Worm (Caenorhabditis elegans) whole organism, young adult: Measurements from ENCODE around the gene ebp-2.

ENCODE experiments used
- B0019.2 ChIP-seq: fragments of 200-800 bp; sonication (Bioruptor generic); conservative IDR thresholded peaks from 2 replicates; pipeline ENCODE4 v1.3.6; 2022; ENCODE audit warnings: missing genetic modification reagents, missing genetic modification characterization, missing compliant biosample characterization
- B0035.1 ChIP-seq: sonication (generic microtip); optimal IDR thresholded peaks from 2 replicates; lab custom pipeline; 2016; ENCODE audit warnings: missing genetic modification characterization, mild to moderate bottlenecking, missing compliant biosample characterization, missing genotype, missing genetic modification reagents
- C06A6.2 ChIP-seq: fragments of 200-800 bp; sonication (Bioruptor generic); conservative IDR thresholded peaks from 2 replicates; pipeline ENCODE4 v1.3.6; 2022; ENCODE audit warnings: missing genetic modification characterization, missing compliant biosample characterization
- C17E4.6 ChIP-seq: fragments of 200-800 bp; sonication (Bioruptor generic); IDR thresholded peaks from 2 replicates; pipeline ENCODE4 v1.3.6; 2022; ENCODE audit warnings: missing genetic modification reagents, missing genetic modification characterization, missing compliant biosample characterization
- D2030.7 ChIP-seq: fragments of 200-800 bp; sonication (Bioruptor generic); IDR thresholded peaks from 2 replicates; pipeline ENCODE4 v1.3.6; 2022; ENCODE audit warnings: missing genetic modification reagents, missing genetic modification characterization, missing compliant biosample characterization
- F10E7.11 ChIP-seq: sonication (generic microtip); optimal IDR thresholded peaks from 2 replicates; lab custom pipeline; 2017; ENCODE audit warnings: mild to moderate bottlenecking, missing genetic modification characterization, moderate library complexity, missing compliant biosample characterization
- F23B12.7 ChIP-seq: sonication (generic microtip); optimal IDR thresholded peaks from 2 replicates; lab custom pipeline; 2017; ENCODE audit warnings: missing genetic modification characterization, mild to moderate bottlenecking, missing compliant biosample characterization, antibody characterized with exemption, moderate library complexity; ENCODE audit not compliant: insufficient read depth
- F39B2.1 ChIP-seq: fragments of 200-800 bp; sonication (Bioruptor generic); IDR thresholded peaks from 2 replicates; pipeline ENCODE4 v1.3.6; 2022; ENCODE audit warnings: missing genetic modification reagents, missing genetic modification characterization, missing compliant biosample characterization
- F49E8.2 ChIP-seq: sonication (generic microtip); optimal IDR thresholded peaks from 3 replicates; lab custom pipeline; 2017; ENCODE audit warnings: missing genetic modification characterization, mild to moderate bottlenecking, missing compliant biosample characterization, antibody characterized with exemption, moderate library complexity; ENCODE audit not compliant: insufficient read depth
- F52B5.7 ChIP-seq: sonication (generic microtip); optimal IDR thresholded peaks from 2 replicates; lab custom pipeline; 2016; ENCODE audit warnings: mild to moderate bottlenecking, missing genetic modification characterization, missing compliant biosample characterization
- T07F8.4 ChIP-seq: sonication (generic microtip); optimal IDR thresholded peaks from 2 replicates; lab custom pipeline; 2016; ENCODE audit warnings: mild to moderate bottlenecking, missing genetic modification characterization, moderate library complexity, missing compliant biosample characterization
- Y67H2A.10 ChIP-seq: fragments of 200-800 bp; sonication (Bioruptor generic); conservative IDR thresholded peaks from 2 replicates; pipeline ENCODE4 v1.3.6; 2022; ENCODE audit warnings: missing genetic modification reagents, missing genetic modification characterization, missing compliant biosample characterization
- Y95B8A.8 ChIP-seq: fragments of 200-800 bp; sonication (Bioruptor generic); IDR thresholded peaks from 2 replicates; pipeline ENCODE4 v1.3.6; 2022; ENCODE audit warnings: missing genetic modification reagents, missing genetic modification characterization, missing compliant biosample characterization
- ama-1 ChIP-seq, 3 experiments: fragments of 150-350 bp in 1 of 3; sonication (generic microtip) in 2 of 3; optimal IDR thresholded peaks; 2 replicates each; lab custom pipeline; 2014 to 2018; ENCODE audit warnings: missing biosample characterization in 2 of 3, missing genetic modification characterization in 2 of 3, missing genetic modification reagents in 2 of 3
- aptf-2 ChIP-seq: fragments of 200-800 bp; sonication (Bioruptor generic); conservative IDR thresholded peaks from 2 replicates; pipeline ENCODE4 v1.3.6; 2022; ENCODE audit warnings: missing genetic modification reagents, missing genetic modification characterization, missing compliant biosample characterization
- athp-1 ChIP-seq: sonication (generic microtip); optimal IDR thresholded peaks from 2 replicates; lab custom pipeline; 2017; ENCODE audit warnings: mild to moderate bottlenecking, missing genetic modification characterization, missing compliant biosample characterization
- attf-6 ChIP-seq: fragments of 200-800 bp; sonication (Bioruptor generic); IDR thresholded peaks from 2 replicates; pipeline ENCODE4 v1.3.6; 2022; ENCODE audit warnings: missing genetic modification reagents, missing genetic modification characterization, missing compliant biosample characterization
- ccch-3 ChIP-seq: fragments of 200-800 bp; sonication (Bioruptor generic); optimal IDR thresholded peaks from 2 replicates; lab custom pipeline; 2018; ENCODE audit warnings: mild to moderate bottlenecking, missing genetic modification characterization, missing compliant biosample characterization
- cebp-1 ChIP-seq, 2 experiments: fragments of 200-800 bp in 1 of 2; sonication (Bioruptor generic) in 1 of 2; sonication (generic microtip) in 1 of 2; IDR thresholded peaks in 1 of 2; optimal IDR thresholded peaks in 1 of 2; 2 replicates each; pipeline versions ENCODE4 v1.3.6 to Lab custom; 2017 to 2022; ENCODE audit warnings: missing compliant biosample characterization in 2 of 2, missing genetic modification characterization in 2 of 2, mild to moderate bottlenecking in 1 of 2, missing genetic modification reagents in 1 of 2, moderate library complexity in 1 of 2
- ceh-40 ChIP-seq: fragments of 200-800 bp; sonication (Bioruptor generic); IDR thresholded peaks from 2 replicates; pipeline ENCODE4 v1.3.6; 2022; ENCODE audit warnings: missing genetic modification characterization, missing compliant biosample characterization
- chd-7 ChIP-seq: sonication (generic microtip); optimal IDR thresholded peaks from 2 replicates; lab custom pipeline; 2016; ENCODE audit warnings: mild to moderate bottlenecking, missing genetic modification characterization, moderate library complexity, missing compliant biosample characterization
- dpl-1 ChIP-seq: fragments of 150-350 bp; optimal IDR thresholded peaks from 2 replicates; lab custom pipeline; 2014; ENCODE audit warnings: missing biosample characterization, missing genetic modification reagents, missing genetic modification characterization
- egl-44 ChIP-seq: fragments of 200-800 bp; sonication (Bioruptor generic); IDR thresholded peaks from 2 replicates; pipeline ENCODE4 v1.3.6; 2022; ENCODE audit warnings: missing genetic modification reagents, missing genetic modification characterization, missing compliant biosample characterization
- ekl-4 ChIP-seq: fragments of 200-800 bp; sonication (Bioruptor generic); IDR thresholded peaks from 2 replicates; pipeline ENCODE4 v1.3.6; 2022; ENCODE audit warnings: missing genetic modification reagents, missing genetic modification characterization, missing compliant biosample characterization
- fkh-3 ChIP-seq: sonication (generic microtip); optimal IDR thresholded peaks from 2 replicates; lab custom pipeline; 2016; ENCODE audit warnings: mild to moderate bottlenecking, missing genetic modification characterization, missing compliant biosample characterization
- him-1 ChIP-seq: sonication (generic microtip); optimal IDR thresholded peaks from 2 replicates; lab custom pipeline; 2016; ENCODE audit warnings: missing genotype, missing genetic modification reagents, missing genetic modification characterization, missing compliant biosample characterization
- hmg-1.2 ChIP-seq: fragments of 200-800 bp; sonication (Bioruptor generic); IDR thresholded peaks from 2 replicates; pipeline ENCODE4 v1.3.6; 2022; ENCODE audit warnings: missing genetic modification reagents, missing genetic modification characterization, missing compliant biosample characterization
- lin-26 ChIP-seq: fragments of 200-800 bp; sonication (Bioruptor generic); IDR thresholded peaks from 2 replicates; pipeline ENCODE4 v1.3.6; 2022; ENCODE audit warnings: missing genetic modification reagents, missing genetic modification characterization, missing compliant biosample characterization
- lin-35 ChIP-seq, 3 experiments: fragments of 150-350 bp in 2 of 3; sonication (generic microtip) in 1 of 3; optimal IDR thresholded peaks; 2 replicates each; lab custom pipeline; 2014 to 2018; ENCODE audit warnings: missing biosample characterization in 3 of 3, missing genetic modification characterization in 3 of 3, missing genetic modification reagents in 3 of 3
- lin-40 ChIP-seq: sonication (generic microtip); optimal IDR thresholded peaks from 2 replicates; lab custom pipeline; 2016; ENCODE audit warnings: missing genetic modification characterization, mild to moderate bottlenecking, missing compliant biosample characterization, missing genotype, missing genetic modification reagents
- lsl-1 ChIP-seq: fragments of 200-800 bp; sonication (Bioruptor generic); optimal IDR thresholded peaks from 2 replicates; lab custom pipeline; 2018; ENCODE audit warnings: mild to moderate bottlenecking, missing genetic modification characterization, moderate library complexity, missing compliant biosample characterization
- madf-3 ChIP-seq: fragments of 200-800 bp; sonication (Bioruptor generic); IDR thresholded peaks from 2 replicates; pipeline ENCODE4 v1.3.6; 2022; ENCODE audit warnings: missing genetic modification reagents, missing genetic modification characterization, missing compliant biosample characterization
- madf-8 ChIP-seq: fragments of 200-800 bp; sonication (Bioruptor generic); conservative IDR thresholded peaks from 2 replicates; pipeline ENCODE4 v1.3.6; 2022; ENCODE audit warnings: missing genetic modification reagents, missing genetic modification characterization, missing compliant biosample characterization
- mcd-1 ChIP-seq: fragments of 200-800 bp; sonication (Bioruptor generic); IDR thresholded peaks from 2 replicates; pipeline ENCODE4 v1.3.6; 2022; ENCODE audit warnings: missing genetic modification reagents, missing genetic modification characterization, missing compliant biosample characterization
- nfyb-1 ChIP-seq: fragments of 200-800 bp; sonication (Bioruptor generic); IDR thresholded peaks from 2 replicates; pipeline ENCODE4 v1.3.6; 2022; ENCODE audit warnings: missing genetic modification reagents, missing genetic modification characterization, missing compliant biosample characterization
- nhr-80 ChIP-seq: sonication (generic microtip); optimal IDR thresholded peaks from 2 replicates; lab custom pipeline; 2016; ENCODE audit warnings: missing genetic modification characterization, missing compliant biosample characterization
- pha-4 ChIP-seq: fragments of 150-350 bp; sonication (generic microtip); optimal IDR thresholded peaks from 2 replicates; lab custom pipeline; 2014; ENCODE audit warnings: missing biosample characterization, missing genetic modification reagents, missing genetic modification characterization
- rcor-1 ChIP-seq: fragments of 200-800 bp; sonication (Bioruptor generic); IDR thresholded peaks from 2 replicates; pipeline ENCODE4 v1.3.6; 2022; ENCODE audit warnings: missing genetic modification reagents, missing genetic modification characterization, missing compliant biosample characterization
- rec-8 ChIP-seq, 2 experiments: sonication (generic microtip); optimal IDR thresholded peaks; 2 replicates each; lab custom pipeline; 2016; ENCODE audit warnings: mild to moderate bottlenecking in 2 of 2, missing genetic modification characterization in 2 of 2, missing genetic modification reagents in 2 of 2, missing genotype in 2 of 2, missing biosample characterization in 1 of 2, missing compliant biosample characterization in 1 of 2, moderate library complexity in 1 of 2
- repo-1 ChIP-seq: sonication (generic microtip); optimal IDR thresholded peaks from 2 replicates; lab custom pipeline; 2017; ENCODE audit warnings: mild to moderate bottlenecking, missing genetic modification characterization, missing compliant biosample characterization
- rpc-1 ChIP-seq, 2 experiments: fragments of 150-350 bp in 1 of 2; sonication (generic microtip) in 1 of 2; optimal IDR thresholded peaks; 2 replicates each; lab custom pipeline; 2014 to 2018; ENCODE audit warnings: missing biosample characterization in 1 of 2, missing genetic modification characterization in 1 of 2, missing genetic modification reagents in 1 of 2, missing genotype in 1 of 2
- tbp1 ChIP-seq: fragments of 200-800 bp; sonication (Bioruptor generic); optimal IDR thresholded peaks from 2 replicates; lab custom pipeline; 2018; ENCODE audit warnings: mild to moderate bottlenecking, missing genetic modification characterization, missing compliant biosample characterization
- tlf-1 ChIP-seq: fragments of 200-800 bp; sonication (Bioruptor generic); optimal IDR thresholded peaks from 2 replicates; lab custom pipeline; 2018; ENCODE audit warnings: mild to moderate bottlenecking, missing genetic modification characterization, missing compliant biosample characterization
- xnd-1 ChIP-seq: sonication (generic microtip); optimal IDR thresholded peaks from 2 replicates; lab custom pipeline; 2016; ENCODE audit warnings: missing genotype, missing genetic modification reagents, missing genetic modification characterization, missing compliant biosample characterization
- ztf-18 ChIP-seq: sonication (generic microtip); optimal IDR thresholded peaks from 2 replicates; lab custom pipeline; 2016; ENCODE audit warnings: missing genotype, mild to moderate bottlenecking, missing genetic modification characterization, missing compliant biosample characterization
- ztf-25 ChIP-seq: fragments of 200-800 bp; sonication (Bioruptor generic); IDR thresholded peaks from 2 replicates; pipeline ENCODE4 v1.3.6; 2022; ENCODE audit warnings: missing genetic modification reagents, missing genetic modification characterization, missing compliant biosample characterization

ebp-2 gene

ce11 chrII:11484600-11484999, 42.1 kb downstream of the ebp-2 start (continued):
- TF ChIP-seq dpl-1 (GFP tag; lab: Kevin White, UChicago) (peak; percentile 17), ceh-40 (GFP tag; lab: Robert Waterston, UW) (peak; percentile 71; the same call in 1 of the 2 replicates), lin-35 (GFP tag; optimal IDR thresholded peaks at IDR 0.05; lab: Kevin White, UChicago) (peak in 1 of 3 experiments; percentile 78), lin-40 (tag; lab: Kevin White, UChicago) (peak; percentile 66), athp-1 (tag; lab: Kevin White, UChicago) (peak; percentile 91), pha-4 (no peak), egl-44 (peak; percentile 97), rec-8 (tag; optimal IDR thresholded peaks at IDR 0.05; lab: Kevin White, UChicago) (peak; percentile 92 to 98), F52B5.7 (tag; lab: Kevin White, UChicago) (peak; percentile 98), rcor-1 (GFP tag; lab: Robert Waterston, UW) (peak; percentile 88), xnd-1 (tag; lab: Kevin White, UChicago) (peak; percentile 15), nhr-80 (tag; lab: Kevin White, UChicago) (peak; percentile 57), ccch-3 (peak; percentile 67), F39B2.1 (GFP tag; lab: Robert Waterston, UW) (peak; percentile 85; the same call in 1 of the 2 replicates), mcd-1 (peak; percentile 83), hmg-1.2 (GFP tag; lab: Robert Waterston, UW) (peak; percentile 85), rpc-1 (optimal IDR thresholded peaks at IDR 0.05; lab: Kevin White, UChicago) (peak; percentile 84), rpc-1 (tag; optimal IDR thresholded peaks at IDR 0.05; lab: Kevin White, UChicago) (peak; percentile 99), attf-6 (GFP tag; lab: Robert Waterston, UW) (peak; percentile 79), repo-1 (tag; lab: Kevin White, UChicago) (peak; percentile 87), cebp-1 (GFP tag; IDR thresholded peaks at IDR 0.05; lab: Robert Waterston, UW) (peak; percentile 56; the same call in 1 of the 2 replicates), cebp-1 (tag; optimal IDR thresholded peaks at IDR 0.05; lab: Kevin White, UChicago) (no peak), B0019.2 (peak; percentile 72), nfyb-1 (peak; percentile 93), him-1 (tag; lab: Kevin White, UChicago) (peak; percentile 98), lsl-1 (GFP tag; lab: Kevin White, UChicago) (peak; percentile 82), T07F8.4 (tag; lab: Kevin White, UChicago) (peak; percentile 93), B0035.1 (tag; lab: Kevin White, UChicago) (peak; percentile 76), ztf-18 (peak; percentile 89), C17E4.6 (GFP tag; lab: Robert Waterston, UW) (peak; percentile 69), F10E7.11 (peak; percentile 92), F23B12.7 (tag; lab: Kevin White, UChicago) (peak; percentile 89), ekl-4 (peak; percentile 92), lin-26 (GFP tag; lab: Robert Waterston, UW) (peak; percentile 99), ztf-25 (GFP tag; lab: Robert Waterston, UW) (peak; percentile 97), Y95B8A.8 (0 out of 2 replicates have a peak, but pooled peaks have one; percentile 31), ama-1 (optimal IDR thresholded peaks at IDR 0.05; lab: Kevin White, UChicago) (no peak), ama-1 (GFP tag; optimal IDR thresholded peaks at IDR 0.05; lab: Kevin White, UChicago) (peak; percentile 92 to 93), chd-7 (peak; percentile 93), aptf-2 (GFP tag; lab: Robert Waterston, UW) (0 out of 2 replicates have a peak, but pooled peaks have one; percentile 58), fkh-3 (tag; lab: Kevin White, UChicago) (peak; percentile 97), Y67H2A.10 (GFP tag; lab: Robert Waterston, UW) (0 out of 2 replicates have a peak, but pooled peaks have one; percentile 50), madf-8 (peak; percentile 49), tlf-1 (GFP tag; lab: Kevin White, UChicago) (peak; percentile 76), tbp1 (GFP tag; lab: Kevin White, UChicago) (peak; percentile 100), madf-3 (0 out of 2 replicates have a peak, but pooled peaks have one; percentile 44), C06A6.2 (GFP tag; lab: Robert Waterston, UW) (peak; percentile 57), F49E8.2 (tag; lab: Kevin White, UChicago) (peak; percentile 24), D2030.7 (peak; percentile 90)
